Fruit fly (Drosophila melanogaster): ENCODE measurements around the gene CG16986.

CG16986 gene

dm6 chr3L:2590764-2591309 is 9.3 kb upstream of the CG16986 start (continued):
- no peak for TF ChIP-seq CG10321 (GFP tag; IDR thresholded peaks at IDR 0.05)
- no peak for TF ChIP-seq CG7372 (GFP tag; IDR thresholded peaks at IDR 0.05)
- no peak for TF ChIP-seq bcd (GFP tag; optimal IDR thresholded peaks at IDR 0.05)
- no peak for TF ChIP-seq CG9932 (GFP tag; IDR thresholded peaks at IDR 0.05)
- no peak for TF ChIP-seq gsb-n (tag; optimal IDR thresholded peaks at IDR 0.05)
- peak in 1 of 2 experiments; percentile 61 for TF ChIP-seq crp (GFP tag; optimal IDR thresholded peaks at IDR 0.05)
- TF ChIP-seq TFAM (GFP tag; optimal IDR thresholded peaks at IDR 0.05), result no peak
- no peak for TF ChIP-seq CG30020 (tag; optimal IDR thresholded peaks at IDR 0.05)
- TF ChIP-seq kah (GFP tag; optimal IDR thresholded peaks at IDR 0.05), result no peak
- TF ChIP-seq CG12942 (GFP tag; optimal IDR thresholded peaks at IDR 0.05), result no peak
- no peak for TF ChIP-seq CG7928 (GFP tag; optimal IDR thresholded peaks at IDR 0.05)
- no peak for TF ChIP-seq CG31388 (GFP tag; optimal IDR thresholded peaks at IDR 0.05)
- TF ChIP-seq CG3407 (GFP tag; optimal IDR thresholded peaks at IDR 0.05), result no peak
- TF ChIP-seq gt (GFP tag; IDR thresholded peaks at IDR 0.05), result no peak
- TF ChIP-seq nom (GFP tag; optimal IDR thresholded peaks at IDR 0.05), result no peak
- TF ChIP-seq CG3995 (GFP tag; optimal IDR thresholded peaks at IDR 0.05), result no peak
- no peak for TF ChIP-seq Ssrp (tag; optimal IDR thresholded peaks at IDR 0.05)
- no peak for TF ChIP-seq Vsx1 (GFP tag; optimal IDR thresholded peaks at IDR 0.05)
- TF ChIP-seq yki (optimal IDR thresholded peaks at IDR 0.05), result no peak
- no peak for TF ChIP-seq CG10543 (GFP tag; optimal IDR thresholded peaks at IDR 0.05)
- no peak for TF ChIP-seq Ptx1 (GFP tag; IDR thresholded peaks at IDR 0.05)
- TF ChIP-seq Oaz (GFP tag; IDR thresholded peaks at IDR 0.05), result no peak
- TF ChIP-seq CG10274 (GFP tag; optimal IDR thresholded peaks at IDR 0.05), result no peak

- TF ChIP-seq Fer3 (tag; optimal IDR thresholded peaks at IDR 0.05), result no peak
- no peak for TF ChIP-seq Hr3 (GFP tag; optimal IDR thresholded peaks at IDR 0.05)
- no peak for TF ChIP-seq maf-S (GFP tag; optimal IDR thresholded peaks at IDR 0.05)
- TF ChIP-seq CG2129 (GFP tag; IDR thresholded peaks at IDR 0.05; ENCODE audit: partially characterized antibody), result no peak
- TF ChIP-seq CG17359 (tag; optimal IDR thresholded peaks at IDR 0.05), result no peak
- no peak for TF ChIP-seq row (GFP tag; IDR thresholded peaks at IDR 0.05)
- TF ChIP-seq bigmax (GFP tag; optimal IDR thresholded peaks at IDR 0.05), result no peak
- TF ChIP-seq Dfd (GFP tag; optimal IDR thresholded peaks at IDR 0.05), result no peak
- TF ChIP-seq Pdp1 (GFP tag; optimal IDR thresholded peaks at IDR 0.05), result no peak
- TF ChIP-seq onecut (GFP tag; IDR thresholded peaks at IDR 0.05), result no peak
- TF ChIP-seq CG18599 (GFP tag; optimal IDR thresholded peaks at IDR 0.05), result no peak
- no peak for TF ChIP-seq CG9876 (GFP tag; optimal IDR thresholded peaks at IDR 0.05)
- no peak for TF ChIP-seq cg (GFP tag; optimal IDR thresholded peaks at IDR 0.05)
- no peak for TF ChIP-seq HmgZ (tag; optimal IDR thresholded peaks at IDR 0.05)
- TF ChIP-seq fu2 (GFP tag; optimal IDR thresholded peaks at IDR 0.05), result no peak
- TF ChIP-seq Scr (GFP tag; IDR thresholded peaks at IDR 0.05; ENCODE audit: partially characterized antibody), result no peak
- no peak for TF ChIP-seq Asciz (GFP tag; optimal IDR thresholded peaks at IDR 0.05)
- TF ChIP-seq Usf (GFP tag; optimal IDR thresholded peaks at IDR 0.05), result no peak
- TF ChIP-seq CG10147 (GFP tag; optimal IDR thresholded peaks at IDR 0.05), result no peak
Observed at dm6 chr3L:2595481-2595880, 4.7 kb upstream of the CG16986 start, which contains the start of gene CG16984. Gene CG16984 (plus strand): TSS chr3L:2595781.

Data from whole organism, embryonic.